Fruit fly (Drosophila melanogaster): ENCODE data around the gene CCT3.

The CCT3 gene

dm6 chr3R:16646952-16647715, at the start of gene CCT3, which contains the start of gene CG10324 (continued):
- TF ChIP-seq spab (GFP tag; optimal IDR thresholded peaks at IDR 0.05) = no peak
- peak; percentile 68 for TF ChIP-seq topi (GFP tag; optimal IDR thresholded peaks at IDR 0.05)
- TF ChIP-seq esn (GFP tag; optimal IDR thresholded peaks at IDR 0.05) = peak; percentile 70
- TF ChIP-seq CG6808 (GFP tag; optimal IDR thresholded peaks at IDR 0.05) = no peak
- TF ChIP-seq vri (GFP tag; optimal IDR thresholded peaks at IDR 0.05) = no peak
- TF ChIP-seq Ets96B (tag; optimal IDR thresholded peaks at IDR 0.05) = peak; percentile 50
- TF ChIP-seq Met (GFP tag; optimal IDR thresholded peaks at IDR 0.05) = no peak
- TF ChIP-seq CG11762 (GFP tag; optimal IDR thresholded peaks at IDR 0.05; ENCODE audit: insufficient read depth) = peak; percentile 53
- TF ChIP-seq Sox102F (GFP tag; optimal IDR thresholded peaks at IDR 0.05) = no peak

dm6 chr3R:16599647-16600046, 47.8 kb upstream of the CCT3 start:
- TF ChIP-seq CG11294 (GFP tag; IDR thresholded peaks at IDR 0.05) (no peak), CG34406 (GFP tag; optimal IDR thresholded peaks at IDR 0.05) (no peak), salr (GFP tag; optimal IDR thresholded peaks at IDR 0.05) (no peak), ss (GFP tag; optimal IDR thresholded peaks at IDR 0.05) (peak in 1 of 2 experiments; percentile 32), Smox (GFP tag; optimal IDR thresholded peaks at IDR 0.05) (no peak), Sox15 (GFP tag; optimal IDR thresholded peaks at IDR 0.05) (no peak), achi (GFP tag; optimal IDR thresholded peaks at IDR 0.05) (no peak)

dm6 chr3R:16600735-16601134, 46.7 kb upstream of the CCT3 start:
- no peak for TF ChIP-seq CG1621 (tag; optimal IDR thresholded peaks at IDR 0.05)
- TF ChIP-seq fkh (GFP tag; optimal IDR thresholded peaks at IDR 0.05) = no peak
- no peak for TF ChIP-seq CG15336 (GFP tag; IDR thresholded peaks at IDR 0.05)
- no peak for TF ChIP-seq eg (GFP tag; IDR thresholded peaks at IDR 0.05)
- TF ChIP-seq CG6792 (GFP tag; optimal IDR thresholded peaks at IDR 0.05) = no peak
- TF ChIP-seq CG8319 (GFP tag; optimal IDR thresholded peaks at IDR 0.05) = no peak
- no peak for TF ChIP-seq pdm3 (GFP tag; optimal IDR thresholded peaks at IDR 0.05)
- TF ChIP-seq CG6808 (GFP tag; optimal IDR thresholded peaks at IDR 0.05) = no peak
- no peak for TF ChIP-seq CG16779 (tag; optimal IDR thresholded peaks at IDR 0.05)
- no peak for TF ChIP-seq svp (GFP tag)
- no peak for TF ChIP-seq net (GFP tag; optimal IDR thresholded peaks at IDR 0.05)
- TF ChIP-seq fd59A (GFP tag; optimal IDR thresholded peaks at IDR 0.05) = no peak
- no peak for TF ChIP-seq salr (GFP tag; optimal IDR thresholded peaks at IDR 0.05)
- TF ChIP-seq spab (GFP tag; optimal IDR thresholded peaks at IDR 0.05) = no peak
- TF ChIP-seq CG11294 (GFP tag; IDR thresholded peaks at IDR 0.05) = no peak
- TF ChIP-seq dac (GFP tag; optimal IDR thresholded peaks at IDR 0.05) = no peak
- TF ChIP-seq Eip78C (GFP tag) = no peak

- TF ChIP-seq Eip78C (GFP tag) = no peak
- TF ChIP-seq CG11762 (GFP tag; optimal IDR thresholded peaks at IDR 0.05; ENCODE audit: insufficient read depth) = no peak
- no peak for TF ChIP-seq CG6163 (GFP tag; IDR thresholded peaks at IDR 0.05)
- TF ChIP-seq CG32006 (GFP tag; optimal IDR thresholded peaks at IDR 0.05) = no peak
- TF ChIP-seq ss (GFP tag; optimal IDR thresholded peaks at IDR 0.05) = no peak
- no peak for TF ChIP-seq CG11902 (GFP tag; optimal IDR thresholded peaks at IDR 0.05)
- no peak for TF ChIP-seq Eip75B (GFP tag; optimal IDR thresholded peaks at IDR 0.05)
- TF ChIP-seq acj6 (GFP tag; optimal IDR thresholded peaks at IDR 0.05) = no peak
- TF ChIP-seq CG1621 (tag; optimal IDR thresholded peaks at IDR 0.05) = no peak
- TF ChIP-seq CG8319 (GFP tag; optimal IDR thresholded peaks at IDR 0.05) = no peak
- TF ChIP-seq CG6808 (GFP tag; optimal IDR thresholded peaks at IDR 0.05) = no peak
- no peak for TF ChIP-seq CG31627 (GFP tag; optimal IDR thresholded peaks at IDR 0.05)
- no peak for TF ChIP-seq fkh (GFP tag; optimal IDR thresholded peaks at IDR 0.05)
- TF ChIP-seq OdsH (GFP tag; optimal IDR thresholded peaks at IDR 0.05) = no peak
- TF ChIP-seq lz (GFP tag; optimal IDR thresholded peaks at IDR 0.05) = no peak
- TF ChIP-seq Sox15 (GFP tag; optimal IDR thresholded peaks at IDR 0.05) = no peak
- no peak for TF ChIP-seq fd59A (GFP tag; optimal IDR thresholded peaks at IDR 0.05)
- TF ChIP-seq CG4318 (GFP tag; optimal IDR thresholded peaks at IDR 0.05) = no peak
- no peak for TF ChIP-seq CG8119 (GFP tag; IDR thresholded peaks at IDR 0.05)
- no peak for TF ChIP-seq cyc (GFP tag; optimal IDR thresholded peaks at IDR 0.05)
Observed at dm6 chr3R:16604715-16605114, 42.7 kb upstream of the CCT3 start, which contains the start of gene CG10345. TSS of gene CG10345 (minus strand) at chr3R:16604861.

Measured in whole organism, prepupa.